Worm (Caenorhabditis elegans) whole organism, L4 larva: ENCODE results near the gene T28F3.11.

ENCODE experiments used
- F44E2.7 ChIP-seq: fragments of 200-800 bp; sonication (Bioruptor generic); IDR thresholded peaks from 2 replicates; pipeline ENCODE4 v2.1.2; 2022; ENCODE audit warnings: missing genetic modification characterization, missing compliant biosample characterization
- R02D3.7 ChIP-seq: fragments of 150-350 bp; sonication (generic microtip); optimal IDR thresholded peaks from 3 replicates; lab custom pipeline; 2014; ENCODE audit warnings: missing biosample characterization, missing genetic modification characterization
- nhr-11 ChIP-seq: fragments of 150-350 bp; optimal IDR thresholded peaks from 2 replicates; lab custom pipeline; 2014; ENCODE audit warnings: missing biosample characterization, missing genetic modification characterization
- ztf-7 ChIP-seq: fragments of 150-350 bp; optimal IDR thresholded peaks from 2 replicates; lab custom pipeline; 2014; ENCODE audit warnings: missing biosample characterization, missing genetic modification characterization

ce11 chrIV:17280441-17280939 is 11.0 kb downstream of the T28F3.11 start:
- no peak for TF ChIP-seq R02D3.7
- no peak for TF ChIP-seq nhr-11 (tag; lab: Kevin White, UChicago)
- no peak for TF ChIP-seq F44E2.7 (GFP tag; lab: Robert Waterston, UW)
- no peak for TF ChIP-seq ztf-7 (tag; lab: Kevin White, UChicago)
